Worm (Caenorhabditis elegans) whole organism, L4 larva: ENCODE results near the gene C33C12.11.

ENCODE experiments used
- F49E8.2 ChIP-seq: sonication (generic microtip); optimal IDR thresholded peaks from 2 replicates; lab custom pipeline; 2016; ENCODE audit warnings: missing compliant biosample characterization, mild to moderate bottlenecking, missing genetic modification characterization, borderline replicate concordance
- T26A8.4 ChIP-seq: fragments of 200-800 bp; sonication (Bioruptor generic); IDR thresholded peaks from 2 replicates; pipeline ENCODE4 v1.3.6; 2022; ENCODE audit warnings: missing genetic modification characterization, missing compliant biosample characterization
- Y105C5A.15 ChIP-seq: fragments of 200-800 bp; sonication (Bioruptor generic); IDR thresholded peaks from 2 replicates; pipeline ENCODE4 v1.3.6; 2022; ENCODE audit warnings: missing genetic modification characterization, missing compliant biosample characterization
- Y48G9A.11 ChIP-seq: fragments of 200-800 bp; sonication (Bioruptor generic); IDR thresholded peaks from 2 replicates; pipeline ENCODE4 v1.3.6; 2022; ENCODE audit warnings: missing genetic modification reagents, missing genetic modification characterization, missing compliant biosample characterization
- ZK337.2 ChIP-seq: fragments of 200-800 bp; sonication (Bioruptor generic); IDR thresholded peaks from 2 replicates; pipeline ENCODE4 v1.3.6; 2022; ENCODE audit warnings: missing genetic modification reagents, missing genetic modification characterization, missing compliant biosample characterization
- aha-1 ChIP-seq: fragments of 150-350 bp; peaks from one replicate; lab custom pipeline; 2014; ENCODE audit warnings: missing biosample characterization, missing genetic modification characterization
- arid-1 ChIP-seq: fragments of 200-800 bp; sonication (Bioruptor generic); conservative IDR thresholded peaks from 2 replicates; pipeline ENCODE4 v1.3.6; 2022; ENCODE audit warnings: missing genetic modification reagents, missing genetic modification characterization, missing compliant biosample characterization
- ceh-44 ChIP-seq: fragments of 200-800 bp; sonication (Bioruptor generic); IDR thresholded peaks from 2 replicates; pipeline ENCODE4 v1.3.6; 2022; ENCODE audit warnings: missing genetic modification reagents, missing genetic modification characterization, missing compliant biosample characterization
- ceh-82 ChIP-seq: sonication (generic microtip); optimal IDR thresholded peaks from 2 replicates; lab custom pipeline; 2017; ENCODE audit warnings: missing biosample characterization, missing genetic modification characterization
- cey-2 ChIP-seq: sonication (generic microtip); optimal IDR thresholded peaks from 3 replicates; lab custom pipeline; 2017; ENCODE audit warnings: missing genetic modification characterization, mild to moderate bottlenecking, missing compliant biosample characterization, antibody characterized with exemption, borderline replicate concordance; ENCODE audit not compliant: insufficient read depth
- daf-19 ChIP-seq: fragments of 200-800 bp; sonication (Bioruptor generic); conservative IDR thresholded peaks from 2 replicates; pipeline ENCODE4 v1.3.6; 2022; ENCODE audit warnings: missing genetic modification characterization, missing compliant biosample characterization
- daf-8 ChIP-seq: fragments of 200-800 bp; sonication (Bioruptor generic); IDR thresholded peaks from 2 replicates; pipeline ENCODE4 v1.3.6; 2022; ENCODE audit warnings: missing genetic modification characterization, missing compliant biosample characterization
- dpl-1 ChIP-seq: fragments of 150-350 bp; optimal IDR thresholded peaks from 2 replicates; lab custom pipeline; 2014; ENCODE audit warnings: missing biosample characterization, missing genetic modification reagents, missing genetic modification characterization
- fkh-10 ChIP-seq: fragments of 150-350 bp; optimal IDR thresholded peaks from 2 replicates; lab custom pipeline; 2014; ENCODE audit warnings: missing biosample characterization, missing genetic modification reagents, missing genetic modification characterization
- hif-1 ChIP-seq, 2 experiments: sonication (generic microtip); optimal IDR thresholded peaks; 2 replicates each; lab custom pipeline; 2016 to 2017; ENCODE audit warnings: missing compliant biosample characterization in 2 of 2, missing genetic modification characterization in 2 of 2, missing genetic modification reagents in 2 of 2, missing genotype in 2 of 2, mild to moderate bottlenecking in 1 of 2
- hlh-30 ChIP-seq: sonication (generic microtip); optimal IDR thresholded peaks from 2 replicates; lab custom pipeline; 2017; ENCODE audit warnings: antibody characterized with exemption, mild to moderate bottlenecking, missing genetic modification characterization, missing compliant biosample characterization; ENCODE audit not compliant: insufficient read depth
- hmg-1.1 ChIP-seq: fragments of 200-800 bp; sonication (Bioruptor generic); IDR thresholded peaks from 2 replicates; pipeline ENCODE4 v1.3.6; 2022; ENCODE audit warnings: missing genetic modification reagents, missing genetic modification characterization, missing compliant biosample characterization
- lin-13 ChIP-seq: fragments of 150-350 bp; optimal IDR thresholded peaks from 2 replicates; lab custom pipeline; 2014; ENCODE audit warnings: missing biosample characterization, missing genetic modification reagents, missing genetic modification characterization
- lin-38 ChIP-seq: fragments of 200-800 bp; sonication (Bioruptor generic); IDR thresholded peaks from 2 replicates; pipeline ENCODE4 v1.3.6; 2022; ENCODE audit warnings: missing genetic modification reagents, missing genetic modification characterization, missing compliant biosample characterization
- lsy-2 ChIP-seq, 2 experiments: fragments of 150-350 bp in 1 of 2; sonication (generic microtip) in 1 of 2; optimal IDR thresholded peaks; 2 replicates each; lab custom pipeline; 2014 to 2017; ENCODE audit warnings: missing biosample characterization in 2 of 2, missing genetic modification characterization in 2 of 2
- mdl-1 ChIP-seq, 2 experiments: fragments of 150-350 bp in 1 of 2; sonication (generic microtip) in 1 of 2; optimal IDR thresholded peaks; 2 replicates each; lab custom pipeline; 2014 to 2017; ENCODE audit warnings: missing biosample characterization in 2 of 2, missing genetic modification characterization in 2 of 2
- mes-2 ChIP-seq: sonication (generic microtip); optimal IDR thresholded peaks from 2 replicates; lab custom pipeline; 2016; ENCODE audit warnings: missing genotype, mild to moderate bottlenecking, missing genetic modification characterization, missing compliant biosample characterization; ENCODE audit not compliant: poor library complexity, severe bottlenecking
- mxl-2 ChIP-seq: fragments of 200-800 bp; sonication (Bioruptor generic); conservative IDR thresholded peaks from 2 replicates; pipeline ENCODE4 v1.3.6; 2022; ENCODE audit warnings: missing genetic modification reagents, missing genetic modification characterization, missing compliant biosample characterization
- nhr-102 ChIP-seq: sonication (generic microtip); optimal IDR thresholded peaks from 2 replicates; lab custom pipeline; 2016; ENCODE audit warnings: mild to moderate bottlenecking, missing genetic modification characterization, moderate library complexity, missing compliant biosample characterization
- nhr-111 ChIP-seq: fragments of 200-800 bp; sonication (Bioruptor generic); optimal IDR thresholded peaks from 2 replicates; lab custom pipeline; 2018; ENCODE audit warnings: mild to moderate bottlenecking, missing genetic modification characterization, missing compliant biosample characterization
- nhr-42 ChIP-seq: fragments of 200-800 bp; sonication (Bioruptor generic); IDR thresholded peaks from 2 replicates; pipeline ENCODE4 v1.3.6; 2022; ENCODE audit warnings: missing genetic modification characterization, missing compliant biosample characterization
- nhr-48 ChIP-seq: sonication (generic microtip); optimal IDR thresholded peaks from 2 replicates; lab custom pipeline; 2016; ENCODE audit warnings: mild to moderate bottlenecking, missing genetic modification characterization, missing compliant biosample characterization
- nhr-76 ChIP-seq: fragments of 150-350 bp; optimal IDR thresholded peaks from 2 replicates; lab custom pipeline; 2014; ENCODE audit warnings: missing biosample characterization, missing genetic modification characterization
- set-16 ChIP-seq: fragments of 200-800 bp; sonication (Bioruptor generic); IDR thresholded peaks from 2 replicates; pipeline ENCODE4 v1.3.6; 2022; ENCODE audit warnings: missing genetic modification reagents, missing genetic modification characterization, missing compliant biosample characterization
- skn-1 ChIP-seq: fragments of 150-350 bp; optimal IDR thresholded peaks from 2 replicates; lab custom pipeline; 2014; ENCODE audit warnings: missing biosample characterization, missing genetic modification characterization
- spr-3 ChIP-seq: fragments of 200-800 bp; sonication (Bioruptor generic); optimal IDR thresholded peaks from 2 replicates; lab custom pipeline; 2018; ENCODE audit warnings: mild to moderate bottlenecking, missing genetic modification characterization, missing compliant biosample characterization
- unc-62 ChIP-seq, 3 experiments: fragments of 150-350 bp in 1 of 3; sonication (generic microtip); optimal IDR thresholded peaks in 2 of 3; peaks in 1 of 3; 1 replicate in 1 of 3; 2 replicates in 2 of 3; lab custom pipeline; 2014 to 2017; ENCODE audit warnings: missing biosample characterization in 3 of 3, missing genetic modification characterization in 3 of 3, missing genetic modification reagents in 3 of 3, missing genotype in 1 of 3
- vab-7 ChIP-seq: fragments of 200-800 bp; sonication (Bioruptor generic); IDR thresholded peaks from 2 replicates; pipeline ENCODE4 v1.3.6; 2022; ENCODE audit warnings: missing genetic modification reagents, missing genetic modification characterization, missing compliant biosample characterization

Gene C33C12.11

ce11 chrII:2163370-2163882 is at the start of gene C33C12.11:
C33C12.11 (minus strand) TSS chrII:2163832.
- TF ChIP-seq set-16: peak; percentile 87

- TF ChIP-seq vab-7 (no peak), ceh-44 (no peak), ceh-82 (tag; lab: Kevin White, UChicago) (no peak), nhr-76 (tag; lab: Kevin White, UChicago) (no peak), hif-1 (tag; optimal IDR thresholded peaks at IDR 0.05; lab: Kevin White, UChicago) (no peak), T26A8.4 (GFP tag; lab: Robert Waterston, UW) (no peak), lin-13 (GFP tag; lab: Kevin White, UChicago) (no peak), skn-1 (no peak)
Observed at ce11 chrII:2207812-2208211, 44.2 kb upstream of the C33C12.11 start, which contains the start of gene Y59C2A.1. Y59C2A.1 (plus strand) TSS chrII:2208112.

ce11 chrII:2206064-2206722 is 42.6 kb upstream of the C33C12.11 start:
- TF ChIP-seq nhr-42 (GFP tag; lab: Robert Waterston, UW) (no peak), Y48G9A.11 (GFP tag; lab: Robert Waterston, UW) (no peak), nhr-102 (tag; lab: Kevin White, UChicago) (no peak), unc-62 (GFP tag; optimal IDR thresholded peaks at IDR 0.05 in 1 of 2; lab: Kevin White, UChicago) (peak in 1 of 2 experiments; percentile 56), unc-62 (tag; optimal IDR thresholded peaks at IDR 0.05; lab: Kevin White, UChicago) (no peak)

ce11 chrII:2204077-2204476 is 40.4 kb upstream of the C33C12.11 start, which contains the start of gene Y59C2A.2:
Y59C2A.2 (minus strand) TSS chrII:2204137.
- peak; percentile 49 for TF ChIP-seq aha-1 (tag; lab: Kevin White, UChicago)
- peak; percentile 92 for TF ChIP-seq lin-38 (GFP tag; lab: Robert Waterston, UW)
- TF ChIP-seq lin-13 (GFP tag; lab: Kevin White, UChicago): peak; percentile 11
- no peak for TF ChIP-seq daf-19 (GFP tag; lab: Robert Waterston, UW)
- peak; percentile 87 for TF ChIP-seq dpl-1 (GFP tag; lab: Kevin White, UChicago)
- TF ChIP-seq unc-62 (GFP tag; optimal IDR thresholded peaks at IDR 0.05 in 1 of 2; lab: Kevin White, UChicago): no peak
- no peak for TF ChIP-seq unc-62 (tag; optimal IDR thresholded peaks at IDR 0.05; lab: Kevin White, UChicago)
- peak in 1 of 2 experiments; percentile 67 for TF ChIP-seq lsy-2 (tag; optimal IDR thresholded peaks at IDR 0.05; lab: Kevin White, UChicago)
- no peak for TF ChIP-seq nhr-48 (tag; lab: Kevin White, UChicago)
- no peak for TF ChIP-seq hif-1 (tag; optimal IDR thresholded peaks at IDR 0.05; lab: Kevin White, UChicago)
- TF ChIP-seq hmg-1.1: no peak
- peak; percentile 4 for TF ChIP-seq fkh-10 (GFP tag; lab: Kevin White, UChicago)
- TF ChIP-seq mes-2: peak; percentile 70
- peak; percentile 22 for TF ChIP-seq hlh-30 (tag; lab: Kevin White, UChicago)

- TF ChIP-seq daf-8 (GFP tag; lab: Robert Waterston, UW) (no peak), aha-1 (tag; lab: Kevin White, UChicago) (peak; percentile 98)
- TF ChIP-seq, all 104 proteins: peak for 1
Observed at ce11 chrII:2202147-2202546, 38.5 kb upstream of the C33C12.11 start.

ce11 chrII:2197555-2198288 is 34.1 kb upstream of the C33C12.11 start, which contains the start of gene C33C12.1:
C33C12.1 (plus strand) TSS chrII:2198238.
- TF ChIP-seq T26A8.4 (GFP tag; lab: Robert Waterston, UW): no peak
- TF ChIP-seq fkh-10 (GFP tag; lab: Kevin White, UChicago): peak; percentile 55
- no peak for TF ChIP-seq ZK337.2 (GFP tag; lab: Robert Waterston, UW)
- TF ChIP-seq cey-2 (tag; lab: Kevin White, UChicago): no peak
- peak; percentile 64 for TF ChIP-seq aha-1 (tag; lab: Kevin White, UChicago)
- peak; percentile 16 for TF ChIP-seq hlh-30 (tag; lab: Kevin White, UChicago)
- TF ChIP-seq mxl-2 (GFP tag; lab: Robert Waterston, UW): no peak
- no peak for TF ChIP-seq arid-1 (GFP tag; lab: Robert Waterston, UW)
- TF ChIP-seq spr-3: no peak
- no peak for TF ChIP-seq Y105C5A.15 (GFP tag; lab: Robert Waterston, UW)
- TF ChIP-seq F49E8.2 (tag; lab: Kevin White, UChicago): no peak
- no peak for TF ChIP-seq nhr-111 (GFP tag; lab: Kevin White, UChicago)
- peak; percentile 30 for TF ChIP-seq mes-2
- peak in 1 of 2 experiments; percentile 13 for TF ChIP-seq mdl-1 (tag; optimal IDR thresholded peaks at IDR 0.05; lab: Kevin White, UChicago)
- peak in 1 of 2 experiments; percentile 24 for TF ChIP-seq lsy-2 (tag; optimal IDR thresholded peaks at IDR 0.05; lab: Kevin White, UChicago)
- TF ChIP-seq, all 104 proteins: peak for 6
